Worm (Caenorhabditis elegans) whole organism, L4/young adult: Measurements from ENCODE around the gene best-23.

Source experiments
- W03F9.2 ChIP-seq: fragments of 150-350 bp; optimal IDR thresholded peaks from 2 replicates; lab custom pipeline; 2014; ENCODE audit warnings: missing biosample characterization, missing genetic modification characterization
- dao-5 ChIP-seq: sonication (generic microtip); optimal IDR thresholded peaks from 2 replicates; lab custom pipeline; 2016; ENCODE audit warnings: missing genotype, missing genetic modification characterization, moderate library complexity, missing compliant biosample characterization

- TF ChIP-seq dao-5 (tag; lab: Kevin White, UChicago) (no peak), W03F9.2 (tag; lab: Kevin White, UChicago) (peak; percentile 75)
Observed at ce11 chrII:7945168-7945567, 37.8 kb upstream of the best-23 start, which contains the start of gene dbt-1.
